Worm (Caenorhabditis elegans): ENCODE results near the gene ZK1055.2.

DNA sequence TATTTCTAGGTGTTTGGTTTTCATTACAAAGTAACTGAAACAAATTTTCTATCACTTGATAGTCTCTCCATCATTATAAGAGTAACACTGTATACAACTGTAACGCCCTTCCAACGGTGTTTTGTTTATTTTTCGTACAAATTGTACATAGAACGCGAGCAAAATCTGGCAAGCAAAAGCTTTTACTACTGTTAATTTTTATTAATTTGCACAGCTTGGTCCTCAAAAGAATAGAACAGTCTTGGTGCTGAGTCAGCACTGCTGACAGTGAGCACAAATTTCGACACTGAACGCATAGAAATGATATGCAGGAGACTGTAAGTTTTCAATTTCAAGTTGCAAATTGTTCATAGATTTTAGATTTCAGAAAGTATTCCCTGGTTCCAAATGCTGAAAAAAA lies at the start of gene ZK1055.2:
- no peak for TF ChIP-seq ama-1 (optimal IDR thresholded peaks at IDR 0.05)
- TF ChIP-seq nhr-11 (tag; optimal IDR thresholded peaks at IDR 0.05): no peak
- TF ChIP-seq ceh-82 (tag; optimal IDR thresholded peaks at IDR 0.05): no peak
- no peak for TF ChIP-seq snpc-4 (tag; optimal IDR thresholded peaks at IDR 0.05)
- TF ChIP-seq ceh-16 (tag; optimal IDR thresholded peaks at IDR 0.05): no peak
- no peak for TF ChIP-seq nhr-23 (tag; optimal IDR thresholded peaks at IDR 0.05)

Measured in whole organism, L2 larva.